Worm (Caenorhabditis elegans) whole organism, mixed stage, embryonic: ENCODE data around the gene F22E5.21.

Experiments
- M03D4.4 ChIP-seq: sonication (generic microtip); optimal IDR thresholded peaks from 2 replicates; lab custom pipeline; 2017; ENCODE audit warnings: mild to moderate bottlenecking, missing genetic modification characterization, missing compliant biosample characterization
- bed-3 ChIP-seq: fragments of 200-800 bp; sonication (Bioruptor generic); optimal IDR thresholded peaks from 3 replicates; lab custom pipeline; 2018; ENCODE audit warnings: mild to moderate bottlenecking, missing genetic modification characterization, moderate library complexity, missing compliant biosample characterization
- blmp-1 ChIP-seq: fragments of 150-350 bp; optimal IDR thresholded peaks from 2 replicates; lab custom pipeline; 2014; ENCODE audit warnings: missing biosample characterization, missing genetic modification characterization
- elt-1 ChIP-seq: sonication (generic microtip); optimal IDR thresholded peaks from 2 replicates; lab custom pipeline; 2017; ENCODE audit warnings: missing genetic modification characterization, mild to moderate bottlenecking, missing compliant biosample characterization, antibody characterized with exemption, moderate library complexity, borderline replicate concordance; ENCODE audit not compliant: insufficient read depth
- elt-3 ChIP-seq: fragments of 150-350 bp; optimal IDR thresholded peaks from 2 replicates; lab custom pipeline; 2014; ENCODE audit warnings: missing biosample characterization, missing genetic modification characterization
- flh-1 ChIP-seq: fragments of 200-800 bp; sonication (Bioruptor generic); optimal IDR thresholded peaks from 2 replicates; lab custom pipeline; 2018; ENCODE audit warnings: mild to moderate bottlenecking, missing genetic modification characterization, moderate library complexity, missing compliant biosample characterization
- ham-2 ChIP-seq: fragments of 200-800 bp; sonication (Bioruptor generic); optimal IDR thresholded peaks from 2 replicates; lab custom pipeline; 2018; ENCODE audit warnings: mild to moderate bottlenecking, missing genetic modification characterization, missing compliant biosample characterization
- lin-13 ChIP-seq: fragments of 150-350 bp; optimal IDR thresholded peaks from 2 replicates; lab custom pipeline; 2014; ENCODE audit warnings: missing biosample characterization, missing genetic modification characterization
- lin-32 ChIP-seq: fragments of 200-800 bp; sonication (Bioruptor generic); optimal IDR thresholded peaks from 2 replicates; lab custom pipeline; 2018; ENCODE audit warnings: mild to moderate bottlenecking, missing genetic modification characterization, missing compliant biosample characterization
- mab-5 ChIP-seq: fragments of 150-350 bp; optimal IDR thresholded peaks from 2 replicates; lab custom pipeline; 2014; ENCODE audit warnings: missing biosample characterization, missing genetic modification characterization
- mep-1 ChIP-seq: fragments of 150-350 bp; optimal IDR thresholded peaks from 2 replicates; lab custom pipeline; 2017; ENCODE audit warnings: missing biosample characterization, missing genetic modification reagents, missing genetic modification characterization, inconsistent platforms
- mls-2 ChIP-seq: sonication (generic microtip); optimal IDR thresholded peaks from 2 replicates; lab custom pipeline; 2016; ENCODE audit warnings: mild to moderate bottlenecking, missing genetic modification characterization, moderate library complexity, missing compliant biosample characterization
- nhr-2 ChIP-seq: fragments of 150-350 bp; optimal IDR thresholded peaks from 2 replicates; lab custom pipeline; 2014; ENCODE audit warnings: missing biosample characterization, missing genetic modification characterization
- nhr-76 ChIP-seq: sonication (generic microtip); optimal IDR thresholded peaks from 2 replicates; lab custom pipeline; 2017; ENCODE audit warnings: missing biosample characterization, missing genetic modification characterization
- pha-4 ChIP-seq: fragments of 150-350 bp; optimal IDR thresholded peaks from 2 replicates; lab custom pipeline; 2018; ENCODE audit warnings: missing biosample characterization, missing genetic modification reagents, missing genetic modification characterization
- snpc-4 ChIP-seq: fragments of 150-350 bp; optimal IDR thresholded peaks from 2 replicates; lab custom pipeline; 2014; ENCODE audit warnings: missing biosample characterization, missing genetic modification characterization
- tbx-8 ChIP-seq: fragments of 200-800 bp; sonication (Bioruptor generic); optimal IDR thresholded peaks from 2 replicates; lab custom pipeline; 2018; ENCODE audit warnings: mild to moderate bottlenecking, missing genetic modification characterization, moderate library complexity, missing compliant biosample characterization
- unc-120 ChIP-seq: sonication (generic microtip); optimal IDR thresholded peaks from 2 replicates; lab custom pipeline; 2017; ENCODE audit warnings: missing genetic modification characterization, missing compliant biosample characterization; ENCODE audit not compliant: poor library complexity, severe bottlenecking
- unc-39 ChIP-seq: fragments of 150-350 bp; optimal IDR thresholded peaks from 2 replicates; lab custom pipeline; 2014; ENCODE audit warnings: missing biosample characterization, missing genetic modification characterization
- zip-8 ChIP-seq: fragments of 150-350 bp; optimal IDR thresholded peaks from 2 replicates; lab custom pipeline; 2014; ENCODE audit warnings: missing biosample characterization, missing genetic modification characterization

F22E5.21 gene

DNA sequence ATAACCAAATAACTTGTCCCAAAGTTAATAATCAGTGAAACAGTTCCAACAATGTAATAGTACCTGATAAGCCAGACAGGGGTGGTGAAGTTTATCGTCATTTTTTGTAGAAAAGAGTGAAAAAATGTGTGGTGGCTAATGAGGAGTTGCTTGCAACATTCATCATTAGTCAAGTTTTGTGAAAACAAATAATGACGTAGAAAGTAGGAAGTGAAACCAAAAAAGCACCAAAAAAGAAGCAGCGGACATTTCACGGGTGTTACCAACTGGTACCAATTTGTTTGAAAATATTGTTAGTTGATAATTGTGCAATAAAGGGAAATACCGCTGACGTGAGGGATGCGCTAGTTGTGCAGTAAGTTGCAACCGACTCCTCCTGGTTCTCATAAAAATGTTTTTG is 51.8 kb downstream of the F22E5.21 start, which contains the start of gene sri-36:
TSS of gene sri-36 (minus strand) at position 101 of the 400 bp plus-strand sequence.
- no peak for TF ChIP-seq blmp-1 (tag; lab: Kevin White, UChicago)
- no peak for TF ChIP-seq elt-1 (tag; lab: Kevin White, UChicago)
- no peak for TF ChIP-seq elt-3 (tag; lab: Kevin White, UChicago)
- TF ChIP-seq lin-13 (tag; lab: Kevin White, UChicago): no peak
- TF ChIP-seq tbx-8 (GFP tag; lab: Kevin White, UChicago): no peak
- TF ChIP-seq lin-32 (GFP tag; lab: Kevin White, UChicago): no peak
- no peak for TF ChIP-seq bed-3
- TF ChIP-seq nhr-76 (tag; lab: Kevin White, UChicago): no peak
- no peak for TF ChIP-seq mep-1 (tag; lab: Kevin White, UChicago)
- TF ChIP-seq zip-8: no peak
- TF ChIP-seq flh-1 (GFP tag; lab: Kevin White, UChicago): no peak
- TF ChIP-seq pha-4: no peak
- no peak for TF ChIP-seq mls-2 (tag; lab: Kevin White, UChicago)
- TF ChIP-seq ham-2 (GFP tag; lab: Kevin White, UChicago): no peak
- no peak for TF ChIP-seq mab-5 (tag; lab: Kevin White, UChicago)
- TF ChIP-seq nhr-2 (tag; lab: Kevin White, UChicago): no peak
- TF ChIP-seq unc-120 (tag; lab: Kevin White, UChicago): no peak
- no peak for TF ChIP-seq M03D4.4 (tag; lab: Kevin White, UChicago)
- TF ChIP-seq snpc-4 (tag; lab: Kevin White, UChicago): no peak
- TF ChIP-seq unc-39: no peak
